Fruit fly (Drosophila melanogaster) ovary, adult (tissue): Measurements from ENCODE around the gene Or67c.

Source experiments
- CG17801 ChIP-seq: fragments of 200-800 bp; optimal IDR thresholded peaks from 2 replicates; lab custom pipeline; 2019; ENCODE audit warnings: missing biosample characterization, mild to moderate bottlenecking, missing genetic modification characterization, moderate library complexity; ENCODE audit not compliant: partially characterized antibody

The Or67c gene

DNA sequence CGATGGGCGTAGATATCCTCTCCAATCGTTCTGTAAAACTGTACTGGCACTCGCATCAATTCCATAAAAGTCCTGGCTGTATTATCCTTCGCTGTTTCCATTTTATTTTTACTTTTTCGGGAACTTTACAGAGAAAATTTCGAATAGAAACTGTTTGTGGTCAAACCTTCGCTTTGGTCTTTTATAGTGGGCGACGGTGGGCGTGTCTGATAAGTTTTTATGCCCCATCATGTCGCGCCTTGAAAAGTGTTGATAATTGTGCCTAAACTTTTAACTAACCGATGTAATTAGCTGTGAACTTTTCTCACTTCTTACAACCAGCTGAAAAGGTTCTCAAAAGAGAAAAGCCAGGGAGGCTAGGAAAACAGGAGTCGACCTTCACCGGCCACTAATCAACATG lies at the start of gene Or67c:
Gene Or67c (minus strand): TSS at position 101 of the 400 bp plus-strand sequence.
- no peak for TF ChIP-seq CG17801

DNA sequence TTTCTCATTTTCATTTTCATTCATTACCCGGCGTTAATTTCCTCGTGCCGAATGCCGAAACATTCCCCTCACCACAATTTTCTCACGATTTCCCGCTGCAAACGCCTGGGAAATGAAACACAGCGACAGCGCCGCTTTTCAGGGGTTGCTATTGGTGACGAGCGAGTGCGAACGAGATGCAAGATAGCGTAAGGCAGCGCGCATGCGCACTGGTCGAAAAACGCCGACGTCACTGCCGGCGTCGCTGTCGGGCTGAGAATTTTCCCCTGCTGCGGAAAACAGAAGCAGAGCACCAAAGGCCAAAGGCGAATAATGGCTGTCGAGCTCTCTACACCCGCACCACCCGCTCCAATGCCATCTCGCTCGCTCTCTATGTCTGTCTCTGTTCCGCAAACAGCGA lies 44.9 kb upstream of the Or67c start:
- no peak for TF ChIP-seq CG17801

dm6 chr3L:10288155-10288554 lies 43.6 kb upstream of the Or67c start:
- no peak for TF ChIP-seq CG17801

- no peak for TF ChIP-seq CG17801
Observed at dm6 chr3L:10284869-10285268, 40.4 kb upstream of the Or67c start.

- no peak for TF ChIP-seq CG17801
Observed at dm6 chr3L:10283946-10284345, 39.4 kb upstream of the Or67c start.

DNA sequence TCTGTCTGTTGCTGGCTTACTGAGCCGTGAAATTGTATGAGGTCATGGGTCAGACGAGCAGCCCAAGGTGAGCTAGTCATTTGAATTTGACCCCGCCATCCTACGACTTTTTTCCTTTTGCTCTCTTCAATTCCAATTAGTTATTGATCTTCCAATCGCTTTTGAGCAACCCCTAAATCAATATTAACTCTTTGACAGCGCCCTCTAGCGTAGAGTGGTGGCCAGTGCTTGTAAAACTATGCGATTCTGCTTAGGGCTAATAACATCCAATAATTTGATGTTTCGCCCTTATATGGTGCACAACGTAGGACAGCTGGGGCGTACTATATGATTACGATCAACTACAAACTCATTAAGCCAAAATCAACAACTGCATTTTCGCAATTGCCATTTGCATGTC lies 37.3 kb upstream of the Or67c start:
- no peak for TF ChIP-seq CG17801

DNA sequence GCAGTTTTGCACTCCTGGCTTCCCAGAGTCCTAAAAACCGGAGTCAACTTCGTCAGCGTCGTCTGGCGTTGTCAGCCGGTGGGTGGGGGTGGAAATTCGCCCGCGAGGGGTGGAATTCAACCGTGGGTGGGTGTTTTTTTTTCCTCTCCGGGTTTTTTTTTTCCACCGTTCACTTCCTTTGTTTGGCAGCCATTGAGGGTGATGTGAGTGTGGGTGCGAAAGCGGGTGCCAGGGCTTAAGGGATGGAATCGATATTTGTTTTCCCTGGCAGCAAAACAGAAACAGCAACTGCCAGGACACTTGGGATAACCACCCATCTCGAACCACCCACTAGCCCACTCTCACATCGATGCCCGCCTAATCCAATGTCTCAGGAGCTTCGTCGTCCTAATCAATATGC lies 35.0 kb upstream of the Or67c start:
- TF ChIP-seq CG17801, result no peak

- no peak for TF ChIP-seq CG17801
Observed at dm6 chr3L:10272904-10273303, 28.4 kb upstream of the Or67c start, which contains the start of gene Or67d. Gene Or67d, plus strand, starts transcription at chr3L:10273204.

DNA sequence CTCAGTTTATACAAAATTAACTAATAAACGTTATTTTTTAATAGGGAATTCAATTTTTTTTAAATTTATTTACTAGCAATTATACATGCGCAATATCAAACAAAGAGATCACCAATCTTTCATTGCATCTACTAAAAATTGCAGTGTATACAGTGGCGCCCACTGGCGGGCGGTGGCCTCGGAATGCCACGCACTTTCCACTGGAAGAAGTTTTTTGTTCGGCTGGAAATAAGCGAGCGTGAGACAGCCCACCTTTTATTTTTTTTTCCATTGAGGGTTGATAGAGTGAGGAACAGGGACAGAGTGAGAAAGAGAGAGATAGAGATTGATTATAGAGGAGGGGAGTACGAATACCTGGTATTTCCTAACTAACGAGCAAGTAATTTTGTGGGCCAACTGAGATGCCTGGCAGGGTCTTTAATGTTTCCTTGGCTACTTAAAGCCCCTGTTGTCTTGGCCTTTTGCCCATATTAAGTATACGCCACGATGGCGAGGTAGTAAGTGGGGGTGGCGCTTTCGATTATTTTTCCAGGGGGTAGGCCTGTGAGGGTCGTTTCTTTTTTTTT lies 27.2 kb upstream of the Or67c start:
- TF ChIP-seq CG17801, result no peak

dm6 chr3L:10267605-10268004 lies 23.1 kb upstream of the Or67c start:
- no peak for TF ChIP-seq CG17801

- no peak for TF ChIP-seq CG17801
Observed at dm6 chr3L:10267011-10267410, 22.5 kb upstream of the Or67c start, which contains the start of gene can. Gene can, minus strand, starts transcription at chr3L:10267111.

- TF ChIP-seq CG17801, result no peak
Observed at dm6 chr3L:10262827-10263226, 18.3 kb upstream of the Or67c start.

- TF ChIP-seq CG17801, result no peak
Observed at dm6 chr3L:10261219-10261618, 16.7 kb upstream of the Or67c start.

- no peak for TF ChIP-seq CG17801
Observed at dm6 chr3L:10258738-10259137, 14.2 kb upstream of the Or67c start.

DNA sequence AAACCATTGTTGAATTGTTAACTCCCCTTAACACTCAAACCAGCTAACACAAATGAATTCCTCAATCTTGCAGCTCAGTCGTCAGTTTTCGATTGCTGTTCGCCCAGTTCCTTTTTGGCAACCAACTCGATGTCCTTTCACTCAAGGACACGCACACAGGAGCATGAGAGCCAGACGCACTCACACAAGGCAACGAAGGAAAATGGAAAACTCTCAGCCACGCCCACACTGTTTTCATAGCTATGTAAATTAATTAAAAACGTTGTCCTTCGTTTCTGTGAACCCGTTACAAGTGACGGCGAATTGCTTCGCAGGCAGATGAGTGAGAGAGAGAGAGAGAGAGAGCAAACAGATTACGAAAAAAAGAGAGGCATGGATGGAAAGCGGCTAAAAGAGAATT lies 9.6 kb upstream of the Or67c start:
- TF ChIP-seq CG17801, result no peak

dm6 chr3L:10249836-10250235 lies 5.3 kb upstream of the Or67c start:
- TF ChIP-seq CG17801, result no peak

DNA sequence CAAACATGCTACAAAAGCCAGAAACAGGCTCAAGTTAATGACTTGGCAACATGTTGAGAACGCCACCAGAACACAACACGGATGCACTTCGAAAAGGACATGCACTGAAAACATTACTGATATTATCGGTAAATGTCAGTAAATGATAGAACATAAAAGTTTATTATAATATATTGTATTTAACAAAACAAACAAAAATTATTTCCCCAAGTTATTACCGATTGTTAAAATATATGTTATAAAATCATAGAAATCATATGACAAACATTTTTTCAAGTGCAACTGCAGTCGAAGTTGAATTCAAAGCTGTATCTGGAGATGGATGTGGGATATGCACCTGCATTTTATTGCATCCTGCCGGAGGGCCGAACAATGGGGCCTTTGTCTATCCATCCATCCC lies 3.1 kb upstream of the Or67c start:
- no peak for TF ChIP-seq CG17801

DNA sequence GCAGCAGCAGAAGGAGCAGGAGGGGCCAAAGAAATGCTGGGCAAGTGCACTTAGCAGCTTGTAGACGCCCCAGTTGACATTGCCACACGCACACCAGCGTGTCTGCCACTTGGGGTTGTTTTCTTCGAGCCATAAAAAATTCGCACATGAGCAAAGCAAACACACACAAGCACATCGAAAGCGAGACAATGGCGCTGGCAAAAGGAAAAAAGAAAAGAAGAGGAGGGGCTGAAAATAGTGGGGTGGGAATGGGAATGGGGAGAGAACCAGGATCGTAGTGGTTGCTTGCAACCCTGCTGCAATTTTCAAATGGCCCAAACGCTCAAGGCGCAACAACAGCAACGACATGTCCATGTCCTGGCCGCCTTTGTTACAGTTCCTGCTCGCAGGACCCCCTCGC lies 2.6 kb upstream of the Or67c start:
- no peak for TF ChIP-seq CG17801

DNA sequence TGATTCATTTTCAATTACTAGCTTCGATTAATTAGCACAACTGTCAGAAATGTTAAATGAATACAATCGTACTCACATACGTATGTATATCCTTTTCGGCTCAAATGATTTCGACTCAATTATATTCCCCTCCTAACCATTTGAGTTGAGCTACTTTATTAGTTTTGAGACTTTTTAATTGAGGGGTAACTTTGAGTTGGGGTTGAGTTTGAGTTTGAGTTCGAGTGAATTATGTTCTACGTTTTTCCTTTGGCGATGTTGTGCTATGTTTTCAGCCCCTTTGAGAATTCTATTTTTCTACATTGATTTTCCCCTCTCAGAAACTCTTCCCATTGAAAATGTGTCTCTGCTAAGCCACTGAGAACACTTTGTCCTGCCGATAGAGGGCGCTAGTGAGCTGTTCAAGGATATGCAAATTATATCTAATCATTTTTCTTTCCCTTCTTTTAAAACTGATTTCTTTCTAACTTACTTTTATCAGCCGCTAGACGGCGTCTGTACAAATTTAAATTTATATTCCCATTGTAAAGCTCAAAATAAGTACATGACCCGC lies 1.8 kb upstream of the Or67c start:
- no peak for TF ChIP-seq CG17801
